Worm (Caenorhabditis elegans): Measurements from ENCODE around the gene C35B1.2.
"Not testable (repeated sequence)": the region's sequence is repeated elsewhere in the genome, so short reads cannot be mapped to it uniquely, and the experiment has no call there.

C35B1.2 gene

DNA sequence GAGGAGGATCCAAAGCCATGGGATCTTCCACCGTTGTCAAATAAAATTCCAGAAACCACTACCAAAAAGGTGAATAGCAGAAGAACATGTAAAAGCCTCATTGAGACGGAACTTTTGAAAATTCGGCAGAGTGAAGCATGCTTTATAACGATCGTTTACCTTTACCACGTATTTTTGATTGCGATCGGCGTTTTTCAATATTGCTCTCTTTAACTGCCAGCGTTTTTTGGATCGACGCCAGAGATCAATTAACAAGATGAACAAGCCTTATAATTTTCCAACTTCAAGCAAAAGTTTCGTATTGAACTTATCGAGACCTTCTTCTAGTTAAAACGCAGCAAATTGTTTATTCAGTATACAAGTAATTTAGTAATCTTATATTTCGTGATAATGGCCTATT lies 53.0 kb downstream of the C35B1.2 start, which contains the start of gene F49F1.10:
Gene F49F1.10, minus strand, starts transcription at position 101 of the 400 bp plus-strand sequence.
- TF ChIP-seq dmd-4 (tag; optimal IDR thresholded peaks at IDR 0.05; ENCODE audit: borderline replicate concordance) = no peak
- TF ChIP-seq rnt-1 (tag; optimal IDR thresholded peaks at IDR 0.05) = no peak
- no peak for TF ChIP-seq T23F11.4 (GFP tag; optimal IDR thresholded peaks at IDR 0.05)
- no peak for TF ChIP-seq hlh-15 (tag; optimal IDR thresholded peaks at IDR 0.05)
- no peak for TF ChIP-seq ets-4 (tag; optimal IDR thresholded peaks at IDR 0.05)
- TF ChIP-seq unc-3 (GFP tag; conservative IDR thresholded peaks at IDR 0.05) = no peak
- TF ChIP-seq unc-3 (tag; optimal IDR thresholded peaks at IDR 0.05) = no peak
- TF ChIP-seq syd-9 (tag; optimal IDR thresholded peaks at IDR 0.05) = no peak
- no peak for TF ChIP-seq C38D4.7 (GFP tag; optimal IDR thresholded peaks at IDR 0.05)
- no peak for TF ChIP-seq pros-1 (tag; optimal IDR thresholded peaks at IDR 0.05)
- no peak for TF ChIP-seq ceh-9 (tag; optimal IDR thresholded peaks at IDR 0.05)
- TF ChIP-seq lin-11 (tag; optimal IDR thresholded peaks at IDR 0.05) = no peak
- no peak for TF ChIP-seq pax-1 (tag; optimal IDR thresholded peaks at IDR 0.05)
- no peak for TF ChIP-seq pag-3 (tag; optimal IDR thresholded peaks at IDR 0.05; ENCODE audit: borderline replicate concordance)
- TF ChIP-seq ztf-16 (tag; optimal IDR thresholded peaks at IDR 0.05) = no peak
- no peak for TF ChIP-seq pha-2 (tag; optimal IDR thresholded peaks at IDR 0.05)

DNA sequence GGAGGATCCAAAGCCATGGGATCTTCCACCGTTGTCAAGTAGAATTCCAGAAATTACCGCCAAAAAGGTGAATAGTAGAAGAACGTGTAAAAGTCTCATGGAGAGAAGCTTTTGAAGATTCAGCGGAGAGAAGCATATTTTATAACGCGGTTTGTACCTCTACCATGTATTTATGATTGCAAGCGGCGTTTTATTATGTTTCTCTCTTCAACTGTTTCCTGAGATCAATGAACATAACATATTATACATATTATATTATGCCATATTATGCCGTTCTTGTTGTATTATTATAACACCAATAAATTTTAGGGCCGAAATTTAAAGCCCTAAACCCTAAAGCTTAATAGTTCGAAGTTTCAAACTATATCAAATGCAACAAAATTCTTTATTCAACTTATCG lies 54.3 kb downstream of the C35B1.2 start, which contains the start of gene F49F1.18:
Gene F49F1.18, minus strand, starts transcription at position 101 of the 400 bp plus-strand sequence.
- no peak for TF ChIP-seq fkh-6 (tag; optimal IDR thresholded peaks at IDR 0.05)
- no peak for TF ChIP-seq Y22D7AL.16 (tag; optimal IDR thresholded peaks at IDR 0.05)
- TF ChIP-seq C08G9.2 (tag; optimal IDR thresholded peaks at IDR 0.05) = no peak
- TF ChIP-seq unc-86 (tag; optimal IDR thresholded peaks at IDR 0.05) = no peak
- TF ChIP-seq tbx-7 (tag; optimal IDR thresholded peaks at IDR 0.05) = no peak
- no peak for TF ChIP-seq che-1 (tag; optimal IDR thresholded peaks at IDR 0.05)
- no peak for TF ChIP-seq ceh-24 (tag; optimal IDR thresholded peaks at IDR 0.05)
- no peak for TF ChIP-seq unc-55 (GFP tag; optimal IDR thresholded peaks at IDR 0.05)
- no peak for TF ChIP-seq hlh-8 (tag; optimal IDR thresholded peaks at IDR 0.05)
- TF ChIP-seq hlh-30 (tag; optimal IDR thresholded peaks at IDR 0.05; ENCODE audit: insufficient read depth) = no peak
- no peak for TF ChIP-seq mec-3 (tag; optimal IDR thresholded peaks at IDR 0.05; ENCODE audit: borderline replicate concordance)
- no peak for TF ChIP-seq unc-42 (tag; optimal IDR thresholded peaks at IDR 0.05)
- no peak for TF ChIP-seq sdc-2 (tag; optimal IDR thresholded peaks at IDR 0.05)
- no peak for TF ChIP-seq fax-1 (tag; optimal IDR thresholded peaks at IDR 0.05)
- no peak for TF ChIP-seq ceh-9 (tag; optimal IDR thresholded peaks at IDR 0.05)

DNA sequence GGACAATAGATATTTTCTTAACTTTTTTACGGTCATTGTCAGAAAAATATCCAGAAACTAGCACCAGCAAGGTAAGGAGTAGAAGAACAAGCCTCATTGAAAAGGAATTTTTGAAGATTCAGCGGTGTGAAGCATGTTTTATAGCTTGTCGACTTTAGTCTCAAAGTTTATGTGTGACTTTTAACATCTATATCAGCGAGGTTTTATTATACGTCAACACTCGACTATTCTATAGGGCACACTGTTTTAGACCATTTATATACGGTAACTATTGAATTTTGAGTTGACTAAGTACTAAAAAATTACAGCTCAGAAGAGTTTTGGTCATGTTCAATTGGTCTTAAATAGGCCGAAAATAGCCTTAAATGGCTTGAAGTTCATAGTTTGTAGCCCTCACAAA lies 55.3 kb downstream of the C35B1.2 start, which contains the start of gene F49F1.11:
Gene F49F1.11, minus strand, starts transcription at position 101 of the 400 bp plus-strand sequence.
- TF ChIP-seq pat-9 (tag; optimal IDR thresholded peaks at IDR 0.05) (no peak), C08G9.2 (tag; optimal IDR thresholded peaks at IDR 0.05) (no peak), dve-1 (tag; optimal IDR thresholded peaks at IDR 0.05) (no peak), pha-4 (tag; optimal IDR thresholded peaks at IDR 0.05) (no peak), pros-1 (tag; optimal IDR thresholded peaks at IDR 0.05) (no peak), ceh-45 (GFP tag; IDR thresholded peaks at IDR 0.05) (no peak), npax-4 (tag; optimal IDR thresholded peaks at IDR 0.05) (no peak), lim-6 (tag; optimal IDR thresholded peaks at IDR 0.05) (no peak), pha-2 (tag; optimal IDR thresholded peaks at IDR 0.05) (no peak), hlh-30 (tag; optimal IDR thresholded peaks at IDR 0.05; ENCODE audit: insufficient read depth) (no peak)

DNA sequence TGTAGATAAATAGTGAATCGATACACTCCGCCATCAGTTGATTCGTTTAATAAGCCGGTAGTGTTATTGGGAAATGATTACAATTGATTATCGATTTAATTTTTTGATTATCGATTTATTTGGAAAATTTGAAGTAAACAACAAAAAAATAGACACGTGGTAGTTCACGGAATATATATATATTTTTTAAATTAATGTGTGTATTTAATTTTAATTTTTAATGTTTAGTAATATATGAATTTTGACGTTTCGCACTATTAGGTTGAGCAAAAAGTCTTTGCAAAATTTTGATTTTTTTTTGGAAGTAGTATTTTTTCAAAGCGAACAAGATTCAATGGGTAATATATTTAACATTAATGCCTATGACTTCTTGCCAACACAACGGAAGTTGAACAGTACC lies 57.0 kb downstream of the C35B1.2 start, which contains the start of gene F49F1.12:
Gene F49F1.12, minus strand, starts transcription at position 101 of the 400 bp plus-strand sequence.
- TF ChIP-seq rnt-1 (tag; optimal IDR thresholded peaks at IDR 0.05); hlh-15 (tag; optimal IDR thresholded peaks at IDR 0.05); ceh-6 (GFP tag; optimal IDR thresholded peaks at IDR 0.05): not testable (repeated sequence)
